Fruit fly (Drosophila melanogaster): ENCODE measurements around the gene Set2.

DNA sequence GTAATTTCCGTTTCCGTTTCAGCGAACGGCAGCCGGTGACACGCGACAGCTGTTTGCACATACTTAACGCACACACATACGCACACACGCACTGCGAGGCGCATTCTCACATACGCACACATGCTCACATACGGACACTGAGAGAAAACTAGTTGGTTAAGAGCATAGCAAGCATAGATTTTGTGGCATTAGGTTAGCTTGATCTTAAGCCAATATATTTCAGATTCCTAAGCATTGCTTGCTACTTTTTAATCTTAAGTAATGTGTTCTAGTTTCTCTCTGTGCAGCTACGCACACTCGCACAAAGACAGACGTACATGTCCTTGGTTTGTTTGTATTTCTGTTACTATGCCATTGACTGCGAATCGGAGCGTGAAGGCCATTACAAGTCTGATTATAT is 21.0 kb downstream of the Set2 start:
- TF ChIP-seq CG8478 (optimal IDR thresholded peaks at IDR 0.05) (no peak), CTCF (optimal IDR thresholded peaks at IDR 0.05) (no peak)

All from S2 (cell line).